Fruit fly (Drosophila melanogaster): ENCODE data around the gene IntS12.

The IntS12 gene

DNA sequence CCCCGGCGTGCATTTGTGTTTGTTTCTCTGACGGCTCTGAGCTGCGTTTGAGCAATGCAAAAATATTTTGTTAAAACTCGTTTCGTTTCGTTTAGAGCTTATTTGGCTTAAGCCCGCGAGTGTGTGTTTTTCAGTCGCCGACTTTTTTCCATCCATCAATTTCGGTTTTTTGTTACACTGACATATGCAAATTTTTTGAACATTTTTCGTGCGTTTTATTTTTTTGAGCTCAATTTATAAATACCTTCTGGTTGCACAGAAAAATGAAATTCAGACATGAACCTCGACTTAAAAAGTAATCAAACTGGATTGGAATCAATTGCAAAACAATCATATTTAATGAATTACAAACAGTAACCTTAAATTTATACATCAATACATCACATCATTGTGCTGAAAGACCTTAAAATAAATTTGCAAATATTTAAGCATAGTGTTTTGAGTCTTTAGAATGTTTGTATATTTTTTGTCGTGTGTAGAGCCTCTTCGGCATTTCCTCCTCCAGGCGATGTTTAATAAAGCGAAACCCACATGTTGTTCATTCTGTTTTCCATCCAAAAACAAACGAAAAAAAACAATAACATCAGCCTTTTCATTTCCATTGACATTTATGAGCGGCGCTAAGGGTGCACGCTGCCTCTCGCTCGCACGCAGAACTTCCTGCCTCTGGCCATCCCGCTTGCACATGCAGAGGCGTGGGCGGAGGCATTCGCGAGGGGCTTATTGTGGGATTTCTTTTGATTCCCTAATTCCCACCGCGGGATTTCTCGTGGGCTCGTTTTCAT lies 19.2 kb downstream of the IntS12 start:
- peak; percentile 43 for TF ChIP-seq kni (GFP tag; optimal IDR thresholded peaks at IDR 0.05)
- TF ChIP-seq gfzf (GFP tag; optimal IDR thresholded peaks at IDR 0.05) = no peak
- TF ChIP-seq D (optimal IDR thresholded peaks at IDR 0.05) = no peak
- TF ChIP-seq D (GFP tag; optimal IDR thresholded peaks at IDR 0.05) = peak; percentile 32
- no peak for TF ChIP-seq CG17912 (GFP tag; optimal IDR thresholded peaks at IDR 0.05)
- no peak for TF ChIP-seq NK7.1 (GFP tag; optimal IDR thresholded peaks at IDR 0.05)
- TF ChIP-seq Rfx (GFP tag; IDR thresholded peaks at IDR 0.05) = 0 out of 2 replicates have a peak, but pooled peaks have one; percentile 12
- no peak for TF ChIP-seq Nf-YC (tag; optimal IDR thresholded peaks at IDR 0.05)
- no peak for TF ChIP-seq mld (GFP tag; IDR thresholded peaks at IDR 0.05; ENCODE audit: partially characterized antibody)
- peak; percentile 65; the same call in 1 of the 3 replicates for TF ChIP-seq sr (GFP tag; IDR thresholded peaks at IDR 0.05)
- TF ChIP-seq CG14014 (GFP tag; IDR thresholded peaks at IDR 0.05) = no peak
- TF ChIP-seq B-H2 (GFP tag; optimal IDR thresholded peaks at IDR 0.05) = no peak
- TF ChIP-seq tll (GFP tag; optimal IDR thresholded peaks at IDR 0.05) = peak in 1 of 2 experiments; percentile 62
- TF ChIP-seq Jarid2 (GFP tag; optimal IDR thresholded peaks at IDR 0.05) = peak; percentile 12
- peak; percentile 17 for TF ChIP-seq CG8924 (tag; optimal IDR thresholded peaks at IDR 0.05)
- TF ChIP-seq Sox100B (GFP tag; optimal IDR thresholded peaks at IDR 0.05) = no peak
- TF ChIP-seq pros (GFP tag; optimal IDR thresholded peaks at IDR 0.05) = peak; percentile 2
- TF ChIP-seq bcd (GFP tag; optimal IDR thresholded peaks at IDR 0.05) = no peak
- TF ChIP-seq CG14860 (GFP tag; IDR thresholded peaks at IDR 0.05; ENCODE audit: partially characterized antibody) = no peak
- TF ChIP-seq NC2α (GFP tag; optimal IDR thresholded peaks at IDR 0.05) = no peak
- TF ChIP-seq lov (optimal IDR thresholded peaks at IDR 0.05) = no peak
- peak; percentile 54; the same call in 1 of the 3 replicates for TF ChIP-seq lov (GFP tag; IDR thresholded peaks at IDR 0.05)
- peak; percentile 66 for TF ChIP-seq sens (GFP tag)
- TF ChIP-seq vvl (GFP tag; IDR thresholded peaks at IDR 0.05) = 0 out of 2 replicates have a peak, but pooled peaks have one; percentile 23
- 0 out of 3 replicates have a peak, but pooled peaks have one; percentile 29 for TF ChIP-seq dysf (GFP tag; IDR thresholded peaks at IDR 0.05)
- 0 out of 3 replicates have a peak, but pooled peaks have one; percentile 35 for TF ChIP-seq knrl (GFP tag; IDR thresholded peaks at IDR 0.05; ENCODE audit: partially characterized antibody)
- no peak for TF ChIP-seq CG17361 (GFP tag; IDR thresholded peaks at IDR 0.05)
- no peak for TF ChIP-seq stc (GFP tag; IDR thresholded peaks at IDR 0.05)
- TF ChIP-seq CG10654 (GFP tag; optimal IDR thresholded peaks at IDR 0.05) = no peak
- TF ChIP-seq CG2199 (GFP tag; IDR thresholded peaks at IDR 0.05) = peak; percentile 94
- TF ChIP-seq ind (GFP tag; optimal IDR thresholded peaks at IDR 0.05) = no peak
- TF ChIP-seq MTF-1 (GFP tag; optimal IDR thresholded peaks at IDR 0.05; ENCODE audit: borderline replicate concordance) = no peak
- TF ChIP-seq Ravus (GFP tag; IDR thresholded peaks at IDR 0.05) = no peak
- no peak for TF ChIP-seq CG17186 (GFP tag; optimal IDR thresholded peaks at IDR 0.05)
- TF ChIP-seq gem (tag; optimal IDR thresholded peaks at IDR 0.05) = peak; percentile 18
- TF ChIP-seq chinmo (GFP tag; IDR thresholded peaks at IDR 0.05; ENCODE audit: partially characterized antibody) = 0 out of 4 replicates have a peak, but pooled peaks have one; percentile 53
- TF ChIP-seq ranshi (GFP tag; IDR thresholded peaks at IDR 0.05) = no peak
- TF ChIP-seq cad (GFP tag; optimal IDR thresholded peaks at IDR 0.05) = peak; percentile 87
- no peak for TF ChIP-seq sens-2 (GFP tag; IDR thresholded peaks at IDR 0.05)
- peak; percentile 11 for TF ChIP-seq zen (tag; optimal IDR thresholded peaks at IDR 0.05)
- TF ChIP-seq CG2712 (tag; optimal IDR thresholded peaks at IDR 0.05) = no peak
- TF ChIP-seq Ets97D (GFP tag; optimal IDR thresholded peaks at IDR 0.05) = peak; percentile 0
- TF ChIP-seq ewg (GFP tag; optimal IDR thresholded peaks at IDR 0.05) = peak; percentile 24
- TF ChIP-seq CG12219 (GFP tag; optimal IDR thresholded peaks at IDR 0.05) = no peak
- TF ChIP-seq CG1832 (GFP tag; optimal IDR thresholded peaks at IDR 0.05) = peak; percentile 86
- TF ChIP-seq Ssrp (tag; optimal IDR thresholded peaks at IDR 0.05) = peak; percentile 11
- TF ChIP-seq aop (GFP tag; IDR thresholded peaks at IDR 0.05) = 0 out of 2 replicates have a peak, but pooled peaks have one; percentile 25
- TF ChIP-seq CG12155 (GFP tag; optimal IDR thresholded peaks at IDR 0.05) = no peak
- TF ChIP-seq CG6765 (GFP tag; optimal IDR thresholded peaks at IDR 0.05) = no peak

Measured in whole organism, embryonic.